Fruit fly (Drosophila melanogaster) whole organism, embryonic: ENCODE data around the gene Nprl3.
A peak's percentile ranks its signal among the peaks of the same experiment; 100 is the strongest.

Experiments
- ATbp ChIP-seq: fragments of 200-800 bp; sonication (Bioruptor generic); optimal IDR thresholded peaks from 2 replicates; lab custom pipeline; 2017; ENCODE audit warnings: missing biosample characterization, mild to moderate bottlenecking, missing genetic modification characterization, missing genetic modification reagents
- CG10654 ChIP-seq: fragments of 200-800 bp; sonication (Bioruptor generic); optimal IDR thresholded peaks from 2 replicates; lab custom pipeline; 2016; ENCODE audit warnings: missing biosample characterization, missing genetic modification characterization
- CG12769 ChIP-seq: fragments of 200-800 bp; sonication (Bioruptor generic); optimal IDR thresholded peaks from 2 replicates; lab custom pipeline; 2019; ENCODE audit warnings: missing biosample characterization, mild to moderate bottlenecking, missing genetic modification characterization, moderate library complexity
- CG14710 ChIP-seq: fragments of 200-800 bp; sonication (Bioruptor generic); optimal IDR thresholded peaks from 3 replicates; lab custom pipeline; 2019; ENCODE audit warnings: missing biosample characterization, mild to moderate bottlenecking, missing genetic modification characterization, moderate library complexity
- CG15479 ChIP-seq: fragments of 200-800 bp; sonication (Bioruptor generic); optimal IDR thresholded peaks from 3 replicates; lab custom pipeline; 2019; ENCODE audit warnings: missing biosample characterization, mild to moderate bottlenecking, missing genetic modification characterization, moderate library complexity
- CG1603 ChIP-seq: fragments of 200-800 bp; sonication (Bioruptor generic); optimal IDR thresholded peaks from 2 replicates; lab custom pipeline; 2019; ENCODE audit warnings: missing biosample characterization, mild to moderate bottlenecking, missing genetic modification characterization, moderate library complexity
- CG16863 ChIP-seq: fragments of 200-800 bp; sonication (Bioruptor generic); optimal IDR thresholded peaks from 3 replicates; lab custom pipeline; 2016; ENCODE audit warnings: missing biosample characterization, missing genetic modification characterization
- CG2712 ChIP-seq: fragments of 200-800 bp; optimal IDR thresholded peaks from 3 replicates; lab custom pipeline; 2019; ENCODE audit warnings: missing biosample characterization, mild to moderate bottlenecking, missing genetic modification characterization, moderate library complexity
- CG31224 ChIP-seq: fragments of 200-800 bp; sonication (Bioruptor generic); IDR thresholded peaks from 2 replicates; pipeline ENCODE4 v1.3.6; 2022; ENCODE audit warnings: missing biosample characterization, missing genetic modification characterization
- CG3838 ChIP-seq: fragments of 200-800 bp; sonication (Bioruptor generic); optimal IDR thresholded peaks from 3 replicates; lab custom pipeline; 2016; ENCODE audit warnings: missing biosample characterization, missing genetic modification characterization
- CG3847 ChIP-seq: fragments of 200-800 bp; sonication (Bioruptor generic); IDR thresholded peaks from 2 replicates; pipeline ENCODE4 v1.3.6; 2022; ENCODE audit warnings: missing biosample characterization, missing genetic modification characterization
- CG4707 ChIP-seq: fragments of 200-800 bp; sonication (Bioruptor generic); optimal IDR thresholded peaks from 2 replicates; lab custom pipeline; 2018; ENCODE audit warnings: missing biosample characterization, mild to moderate bottlenecking, missing genetic modification characterization, moderate library complexity
- CG7357 ChIP-seq: fragments of 200-800 bp; sonication (Bioruptor generic); IDR thresholded peaks from 3 replicates; pipeline ENCODE4 v1.3.6; 2022; ENCODE audit warnings: missing biosample characterization, missing genetic modification characterization
- CG7786 ChIP-seq: fragments of 200-800 bp; sonication (Bioruptor generic); optimal IDR thresholded peaks from 2 replicates; lab custom pipeline; 2016; ENCODE audit warnings: missing biosample characterization, missing genetic modification characterization
- CG8924 ChIP-seq: fragments of 200-800 bp; optimal IDR thresholded peaks from 3 replicates; lab custom pipeline; 2019; ENCODE audit warnings: missing biosample characterization, mild to moderate bottlenecking, missing genetic modification characterization, moderate library complexity
- CG9797 ChIP-seq: fragments of 200-800 bp; sonication (Bioruptor generic); optimal IDR thresholded peaks from 3 replicates; lab custom pipeline; 2018; ENCODE audit warnings: missing biosample characterization, mild to moderate bottlenecking, missing genetic modification characterization
- Chrac-16 ChIP-seq: fragments of 200-800 bp; sonication (Bioruptor generic); optimal IDR thresholded peaks from 3 replicates; lab custom pipeline; 2016; ENCODE audit warnings: missing biosample characterization, missing genetic modification characterization
- Dip2 ChIP-seq: fragments of 200-800 bp; sonication (Bioruptor generic); IDR thresholded peaks from 2 replicates; pipeline ENCODE4 v1.3.6; 2022; ENCODE audit warnings: missing biosample characterization, missing genetic modification characterization
- Dp ChIP-seq: fragments of 200-800 bp; sonication (Bioruptor generic); optimal IDR thresholded peaks from 2 replicates; lab custom pipeline; 2018; ENCODE audit warnings: missing biosample characterization, mild to moderate bottlenecking, missing genetic modification characterization, moderate library complexity
- Drgx ChIP-seq: fragments of 200-800 bp; sonication (Bioruptor generic); IDR thresholded peaks from 2 replicates; pipeline ENCODE4 v1.3.6; 2022; ENCODE audit warnings: missing biosample characterization, missing genetic modification characterization
- Gug ChIP-seq: fragments of 200-800 bp; sonication (Bioruptor generic); IDR thresholded peaks from 4 replicates; pipeline ENCODE4 v1.3.6; 2022; ENCODE audit warnings: missing biosample characterization, missing genetic modification characterization
- HmgZ ChIP-seq: fragments of 200-800 bp; sonication (Bioruptor generic); optimal IDR thresholded peaks from 2 replicates; lab custom pipeline; 2018; ENCODE audit warnings: missing biosample characterization, mild to moderate bottlenecking, missing genetic modification characterization
- Hmr ChIP-seq: fragments of 200-800 bp; sonication (Bioruptor generic); optimal IDR thresholded peaks from 3 replicates; lab custom pipeline; 2017; ENCODE audit warnings: mild to moderate bottlenecking, missing biosample characterization, missing genetic modification reagents, missing genetic modification characterization
- Lim3 ChIP-seq: fragments of 200-800 bp; sonication (Bioruptor generic); IDR thresholded peaks from 2 replicates; pipeline ENCODE4 v1.3.6; 2022; ENCODE audit warnings: missing biosample characterization, missing genetic modification characterization
- Meics ChIP-seq: fragments of 200-800 bp; sonication (Bioruptor generic); optimal IDR thresholded peaks from 2 replicates; lab custom pipeline; 2017; ENCODE audit warnings: missing biosample characterization, mild to moderate bottlenecking, missing genetic modification characterization
- NC2α ChIP-seq: fragments of 200-800 bp; sonication (Bioruptor generic); optimal IDR thresholded peaks from 2 replicates; lab custom pipeline; 2016; ENCODE audit warnings: missing biosample characterization, missing genetic modification characterization
- Ssrp ChIP-seq: fragments of 200-800 bp; sonication (Bioruptor generic); optimal IDR thresholded peaks from 2 replicates; lab custom pipeline; 2018; ENCODE audit warnings: missing biosample characterization, mild to moderate bottlenecking, missing genetic modification characterization, moderate library complexity
- TFAM ChIP-seq: fragments of 200-800 bp; sonication (Bioruptor generic); optimal IDR thresholded peaks from 2 replicates; lab custom pipeline; 2017; ENCODE audit warnings: missing biosample characterization, missing genetic modification characterization, inconsistent platforms
- az2 ChIP-seq: fragments of 200-800 bp; sonication (Bioruptor generic); optimal IDR thresholded peaks from 3 replicates; lab custom pipeline; 2016; ENCODE audit warnings: missing biosample characterization, missing genetic modification characterization
- bowl ChIP-seq: fragments of 200-800 bp; sonication (Bioruptor generic); IDR thresholded peaks from 2 replicates; pipeline ENCODE4 v1.3.6; 2022; ENCODE audit warnings: missing biosample characterization, missing genetic modification characterization
- chm ChIP-seq: fragments of 200-800 bp; sonication (Bioruptor generic); IDR thresholded peaks from 2 replicates; pipeline ENCODE4 v1.3.6; 2022; ENCODE audit warnings: missing biosample characterization, missing genetic modification characterization
- da ChIP-seq: fragments of 200-800 bp; sonication (Bioruptor generic); optimal IDR thresholded peaks from 2 replicates; lab custom pipeline; 2016; ENCODE audit warnings: missing biosample characterization, missing genetic modification characterization
- dan ChIP-seq: fragments of 200-800 bp; sonication (Bioruptor generic); IDR thresholded peaks from 2 replicates; pipeline ENCODE4 v1.3.6; 2022; ENCODE audit warnings: missing biosample characterization, missing genetic modification characterization
- en ChIP-seq: fragments of 200-800 bp; sonication (Bioruptor generic); optimal IDR thresholded peaks from 2 replicates; lab custom pipeline; 2016; ENCODE audit warnings: missing biosample characterization, missing genetic modification characterization
- gem ChIP-seq: fragments of 200-800 bp; sonication (Bioruptor generic); optimal IDR thresholded peaks from 2 replicates; lab custom pipeline; 2019; ENCODE audit warnings: missing biosample characterization, mild to moderate bottlenecking, missing genetic modification characterization, moderate library complexity
- her ChIP-seq: fragments of 200-800 bp; sonication (Bioruptor generic); optimal IDR thresholded peaks from 2 replicates; lab custom pipeline; 2016; ENCODE audit warnings: missing biosample characterization, missing genetic modification characterization
- insv ChIP-seq, 2 experiments: fragments of 200-800 bp; sonication (Bioruptor generic); optimal IDR thresholded peaks; 3 replicates each; lab custom pipeline; 2016 to 2018; ENCODE audit warnings: missing biosample characterization in 2 of 2, missing genetic modification characterization in 2 of 2
- jumu ChIP-seq: fragments of 200-800 bp; sonication (Bioruptor generic); optimal IDR thresholded peaks from 3 replicates; lab custom pipeline; 2016; ENCODE audit warnings: missing biosample characterization, missing genetic modification characterization
- lab ChIP-seq: fragments of 200-800 bp; sonication (Bioruptor generic); optimal IDR thresholded peaks from 3 replicates; lab custom pipeline; 2017; ENCODE audit warnings: missing biosample characterization, missing genetic modification characterization, mild to moderate bottlenecking, moderate library complexity, missing genetic modification reagents
- lbe ChIP-seq: fragments of 200-800 bp; sonication (Bioruptor generic); optimal IDR thresholded peaks from 2 replicates; lab custom pipeline; 2016; ENCODE audit warnings: missing biosample characterization, mild to moderate bottlenecking, missing genetic modification characterization
- nerfin-1 ChIP-seq: fragments of 200-800 bp; sonication (Bioruptor generic); optimal IDR thresholded peaks from 3 replicates; lab custom pipeline; 2019; ENCODE audit warnings: missing biosample characterization, mild to moderate bottlenecking, missing genetic modification characterization, moderate library complexity
- nmo ChIP-seq: fragments of 200-800 bp; sonication (Bioruptor generic); optimal IDR thresholded peaks from 2 replicates; lab custom pipeline; 2018; ENCODE audit warnings: missing biosample characterization, mild to moderate bottlenecking, missing genetic modification characterization, moderate library complexity
- org-1 ChIP-seq: fragments of 200-800 bp; sonication (Bioruptor generic); optimal IDR thresholded peaks from 2 replicates; lab custom pipeline; 2017; ENCODE audit warnings: missing biosample characterization, missing genetic modification characterization
- prd ChIP-seq, 3 experiments: fragments of >200 bp in 2 of 3; fragments of 200-800 bp in 1 of 3; sonication (Bioruptor generic) in 1 of 3; optimal IDR thresholded peaks in 2 of 3; IDR thresholded peaks in 1 of 3; 2 replicates in 2 of 3; 3 replicates in 1 of 3; pipeline versions ENCODE4 v1.3.6 to Lab custom; 2017 to 2022; ENCODE audit warnings: missing biosample characterization in 1 of 3, missing genetic modification characterization in 1 of 3
- psq ChIP-seq: fragments of 200-800 bp; sonication (Bioruptor generic); optimal IDR thresholded peaks from 2 replicates; lab custom pipeline; 2017; ENCODE audit warnings: missing biosample characterization, missing genetic modification characterization
- scrt ChIP-seq: fragments of 200-800 bp; sonication (Bioruptor generic); optimal IDR thresholded peaks from 2 replicates; lab custom pipeline; 2018; ENCODE audit warnings: missing biosample characterization, mild to moderate bottlenecking, missing genetic modification characterization, moderate library complexity
- so ChIP-seq: fragments of 200-800 bp; sonication (Bioruptor generic); IDR thresholded peaks from 3 replicates; pipeline ENCODE4 v1.3.6; 2022; ENCODE audit warnings: missing biosample characterization, missing genetic modification characterization
- toy ChIP-seq: fragments of 200-800 bp; sonication (Bioruptor generic); IDR thresholded peaks from 2 replicates; pipeline ENCODE4 v1.3.6; 2022; ENCODE audit warnings: missing biosample characterization, missing genetic modification characterization
- zen ChIP-seq: fragments of 200-800 bp; sonication (Bioruptor generic); optimal IDR thresholded peaks from 3 replicates; lab custom pipeline; 2018; ENCODE audit warnings: missing biosample characterization, mild to moderate bottlenecking, missing genetic modification characterization, moderate library complexity

Nprl3 gene

dm6 chr3L:14028485-14029384 lies 27.1 kb upstream of the Nprl3 start, which contains the start of gene Ptip (continued):
- TF ChIP-seq Chrac-16 (GFP tag; lab: Kevin White, UChicago), result no peak
- peak; percentile 79 for TF ChIP-seq CG14710 (tag; lab: Kevin White, UChicago)
- no peak for TF ChIP-seq gem (tag; lab: Kevin White, UChicago)
- TF ChIP-seq CG31224 (GFP tag; lab: Robert Waterston, UW), result no peak
- TF ChIP-seq prd (optimal IDR thresholded peaks at IDR 0.05; lab: Kevin White, UChicago), result no peak
- 0 out of 3 replicates have a peak, but pooled peaks have one; percentile 19 for TF ChIP-seq prd (GFP tag; IDR thresholded peaks at IDR 0.05; lab: Robert Waterston, UW)
- peak; percentile 74 for TF ChIP-seq HmgZ (tag; lab: Kevin White, UChicago)
- no peak for TF ChIP-seq org-1
- no peak for TF ChIP-seq az2 (GFP tag; lab: Kevin White, UChicago)
- TF ChIP-seq psq (GFP tag; lab: Kevin White, UChicago), result no peak
- no peak for TF ChIP-seq CG3838 (GFP tag; lab: Kevin White, UChicago)
- TF ChIP-seq CG2712 (tag; lab: Kevin White, UChicago), result no peak
- no peak for TF ChIP-seq lbe (GFP tag; lab: Kevin White, UChicago)
- TF ChIP-seq jumu (GFP tag; lab: Kevin White, UChicago), result no peak
- 0 out of 2 replicates have a peak, but pooled peaks have one; percentile 26 for TF ChIP-seq CG3847 (GFP tag; lab: Robert Waterston, UW)
- TF ChIP-seq zen (tag; lab: Kevin White, UChicago), result peak; percentile 91
- TF ChIP-seq toy (GFP tag; lab: Robert Waterston, UW), result no peak
- no peak for TF ChIP-seq Lim3 (GFP tag; lab: Robert Waterston, UW)
- TF ChIP-seq nmo (GFP tag; lab: Kevin White, UChicago), result peak; percentile 64
- TF ChIP-seq CG9797, result peak; percentile 29
- TF ChIP-seq CG4707 (GFP tag; lab: Kevin White, UChicago), result peak; percentile 99
- peak; percentile 41 for TF ChIP-seq scrt (GFP tag; lab: Kevin White, UChicago)
- no peak for TF ChIP-seq TFAM (GFP tag; lab: Kevin White, UChicago)
- TF ChIP-seq bowl (GFP tag; lab: Robert Waterston, UW), result no peak
- TF ChIP-seq insv (GFP tag; optimal IDR thresholded peaks at IDR 0.05; lab: Kevin White, UChicago), result peak in 1 of 2 experiments; percentile 70
- TF ChIP-seq CG8924 (tag; lab: Kevin White, UChicago), result no peak
- TF ChIP-seq CG15479 (GFP tag; lab: Kevin White, UChicago), result no peak
- no peak for TF ChIP-seq her (GFP tag; lab: Kevin White, UChicago)
- TF ChIP-seq da (GFP tag; lab: Kevin White, UChicago), result no peak
- TF ChIP-seq Dip2, result no peak
- no peak for TF ChIP-seq CG12769 (tag; lab: Kevin White, UChicago)
- no peak for TF ChIP-seq dan (GFP tag; lab: Robert Waterston, UW)
- no peak for TF ChIP-seq CG10654 (GFP tag; lab: Kevin White, UChicago)
- TF ChIP-seq lab (GFP tag; lab: Kevin White, UChicago), result peak; percentile 49
- TF ChIP-seq Dp (GFP tag; lab: Kevin White, UChicago), result peak; percentile 83
- TF ChIP-seq CG1603, result no peak
- TF ChIP-seq Drgx (GFP tag; lab: Robert Waterston, UW), result peak; percentile 38; the same call in 1 of the 2 replicates
- TF ChIP-seq Gug (GFP tag; lab: Robert Waterston, UW), result no peak; the same call in 3 of the 4 replicates
- no peak for TF ChIP-seq NC2α (GFP tag; lab: Kevin White, UChicago)
- TF ChIP-seq Ssrp (tag; lab: Kevin White, UChicago), result no peak
- TF ChIP-seq CG7786, result no peak
- no peak for TF ChIP-seq ATbp (GFP tag; lab: Kevin White, UChicago)
- no peak for TF ChIP-seq CG7357 (GFP tag; lab: Robert Waterston, UW)
- peak; percentile 62 for TF ChIP-seq chm (GFP tag; lab: Robert Waterston, UW)
- no peak for TF ChIP-seq CG16863 (GFP tag; lab: Kevin White, UChicago)
- TF ChIP-seq en (GFP tag; lab: Kevin White, UChicago), result no peak
- TF ChIP-seq nerfin-1 (tag; lab: Kevin White, UChicago), result peak; percentile 33
- no peak for TF ChIP-seq so
- peak; percentile 54 for TF ChIP-seq Hmr (GFP tag; lab: Kevin White, UChicago)
- TF ChIP-seq Meics (GFP tag; lab: Kevin White, UChicago), result no peak
